Worm (Caenorhabditis elegans): ENCODE measurements around the gene T25E12.14.

DNA sequence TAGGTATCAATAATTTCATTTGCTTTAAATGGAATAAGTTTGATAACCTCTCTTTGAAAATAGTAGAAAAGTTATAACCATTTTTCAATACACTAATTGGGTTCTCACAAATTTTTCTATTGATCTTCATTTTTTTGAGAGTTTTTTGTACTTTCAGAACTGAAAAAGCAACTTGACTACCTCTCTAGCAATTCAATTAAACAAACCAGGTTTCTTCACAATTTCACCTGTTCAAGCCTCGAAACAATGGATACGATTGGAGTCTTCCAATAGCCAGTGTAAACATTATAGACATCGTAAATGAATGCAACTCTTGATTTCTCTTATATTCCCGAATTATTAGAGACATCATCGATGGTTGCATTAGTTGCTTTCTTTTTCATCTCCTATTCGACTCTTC is 2.9 kb downstream of the T25E12.14 start, which contains the start of gene srz-99:
- TF ChIP-seq nhr-76 (tag; optimal IDR thresholded peaks at IDR 0.05) (no peak), ham-2 (GFP tag; optimal IDR thresholded peaks at IDR 0.05) (no peak), mab-5 (tag; optimal IDR thresholded peaks at IDR 0.05) (no peak), M03D4.4 (tag; optimal IDR thresholded peaks at IDR 0.05) (no peak), flh-1 (GFP tag; optimal IDR thresholded peaks at IDR 0.05) (no peak), tbx-8 (GFP tag; optimal IDR thresholded peaks at IDR 0.05) (no peak), nhr-12 (tag; optimal IDR thresholded peaks at IDR 0.05) (no peak), nhr-237 (tag; optimal IDR thresholded peaks at IDR 0.05) (no peak), blmp-1 (tag; optimal IDR thresholded peaks at IDR 0.05) (no peak), mep-1 (tag; optimal IDR thresholded peaks at IDR 0.05) (no peak), elt-1 (tag; optimal IDR thresholded peaks at IDR 0.05; ENCODE audit: borderline replicate concordance, insufficient read depth) (no peak), lin-32 (GFP tag; optimal IDR thresholded peaks at IDR 0.05) (no peak), ceh-39 (tag; optimal IDR thresholded peaks at IDR 0.05) (no peak)
